Worm (Caenorhabditis elegans): ENCODE measurements around the gene crb-3.

ce11 chrX:9242123-9242522, 38.6 kb downstream of the crb-3 start, which contains the start of gene lgc-4:
- no peak for TF ChIP-seq unc-39 (tag; optimal IDR thresholded peaks at IDR 0.05)
- TF ChIP-seq skn-1 (tag; optimal IDR thresholded peaks at IDR 0.05), result no peak
- TF ChIP-seq pqm-1 (tag; optimal IDR thresholded peaks at IDR 0.05), result no peak
- TF ChIP-seq ceh-9 (tag; optimal IDR thresholded peaks at IDR 0.05), result no peak
- no peak for TF ChIP-seq snpc-4 (tag; optimal IDR thresholded peaks at IDR 0.05)
- TF ChIP-seq tbx-2 (tag; optimal IDR thresholded peaks at IDR 0.05), result no peak
- no peak for TF ChIP-seq nhr-77 (tag; optimal IDR thresholded peaks at IDR 0.05)
- TF ChIP-seq elt-3 (tag; optimal IDR thresholded peaks at IDR 0.05), result no peak
- TF ChIP-seq jun-1 (tag; optimal IDR thresholded peaks at IDR 0.05), result no peak

Measured in whole organism, L3 larva.